Fruit fly (Drosophila melanogaster) whole organism, prepupa: Measurements from ENCODE around the gene CG31551.

Experiments used
- Blimp-1 ChIP-seq: fragments of 200-800 bp; sonication (Bioruptor generic); optimal IDR thresholded peaks from 3 replicates; lab custom pipeline; 2017; ENCODE audit warnings: missing biosample characterization, missing genetic modification characterization, mild to moderate bottlenecking, moderate library complexity, missing genetic modification reagents
- CG11762 ChIP-seq: fragments of 200-800 bp; sonication (Bioruptor generic); optimal IDR thresholded peaks from 3 replicates; lab custom pipeline; 2016; ENCODE audit warnings: missing biosample characterization, missing genetic modification characterization; ENCODE audit not compliant: insufficient read depth
- CG3919 ChIP-seq: fragments of 200-800 bp; sonication (Bioruptor generic); optimal IDR thresholded peaks from 3 replicates; lab custom pipeline; 2016; ENCODE audit warnings: missing biosample characterization, missing genetic modification characterization
- CG6854 ChIP-seq: fragments of 200-800 bp; sonication (Bioruptor generic); optimal IDR thresholded peaks from 2 replicates; lab custom pipeline; 2017; ENCODE audit warnings: missing biosample characterization, mild to moderate bottlenecking, missing genetic modification characterization
- Sox102F ChIP-seq: fragments of 200-800 bp; sonication (Bioruptor generic); optimal IDR thresholded peaks from 2 replicates; lab custom pipeline; 2016; ENCODE audit warnings: missing biosample characterization, mild to moderate bottlenecking, missing genetic modification characterization
- pdm3 ChIP-seq: fragments of 200-800 bp; sonication (Bioruptor generic); optimal IDR thresholded peaks from 3 replicates; lab custom pipeline; 2016; ENCODE audit warnings: missing biosample characterization, missing genetic modification characterization

DNA sequence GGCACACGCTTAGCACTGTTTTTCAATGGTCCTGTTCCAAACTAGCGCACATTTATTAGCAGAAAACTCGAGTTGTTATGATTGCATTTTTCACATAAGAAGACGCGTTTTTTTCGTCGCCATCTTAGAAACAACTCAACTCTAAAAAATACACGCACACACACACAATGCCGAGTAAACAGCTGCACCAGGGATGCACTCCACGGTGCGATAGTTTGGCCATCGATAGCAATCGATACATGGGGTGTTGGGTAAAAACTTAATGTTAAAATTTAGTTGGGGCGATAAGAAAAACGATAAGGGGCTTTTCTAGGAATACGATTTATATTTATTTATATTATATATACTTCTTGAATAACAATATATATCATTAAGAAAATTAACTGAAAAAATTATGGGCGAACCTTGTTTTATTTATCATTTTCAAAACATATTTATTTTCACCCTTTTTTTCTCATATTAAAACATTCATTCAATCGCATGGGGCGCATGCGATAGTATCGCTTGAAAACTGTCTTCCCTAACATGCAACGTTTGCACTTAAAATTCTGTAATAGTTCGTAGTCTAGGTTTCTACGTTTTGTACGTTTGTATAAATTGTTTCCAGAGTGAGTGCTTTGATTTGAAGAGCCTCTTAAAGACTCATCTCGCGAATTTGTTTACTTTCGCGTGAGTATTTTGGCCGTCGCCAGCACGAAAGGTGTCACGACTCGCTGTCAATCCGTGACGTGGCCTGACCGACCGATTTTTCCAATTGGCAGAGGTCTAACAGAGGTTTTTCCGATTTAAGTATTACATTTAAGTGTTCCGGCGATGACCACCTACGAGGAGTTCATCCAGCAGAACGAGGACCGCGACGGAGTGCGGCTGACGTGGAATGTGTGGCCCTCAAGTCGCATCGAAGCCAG is 21.2 kb downstream of the CG31551 start, which contains the start of the genes MTA1-like and Sec23:
- TF ChIP-seq CG3919 (GFP tag; lab: Kevin White, UChicago), result peak; percentile 49
- no peak for TF ChIP-seq Blimp-1
- TF ChIP-seq pdm3, result peak; percentile 44
- peak; percentile 29 for TF ChIP-seq CG11762 (GFP tag; lab: Kevin White, UChicago)
- peak; percentile 58 for TF ChIP-seq Sox102F (GFP tag; lab: Kevin White, UChicago)
- peak; percentile 12 for TF ChIP-seq CG6854
